In the genomic region with DNA sequence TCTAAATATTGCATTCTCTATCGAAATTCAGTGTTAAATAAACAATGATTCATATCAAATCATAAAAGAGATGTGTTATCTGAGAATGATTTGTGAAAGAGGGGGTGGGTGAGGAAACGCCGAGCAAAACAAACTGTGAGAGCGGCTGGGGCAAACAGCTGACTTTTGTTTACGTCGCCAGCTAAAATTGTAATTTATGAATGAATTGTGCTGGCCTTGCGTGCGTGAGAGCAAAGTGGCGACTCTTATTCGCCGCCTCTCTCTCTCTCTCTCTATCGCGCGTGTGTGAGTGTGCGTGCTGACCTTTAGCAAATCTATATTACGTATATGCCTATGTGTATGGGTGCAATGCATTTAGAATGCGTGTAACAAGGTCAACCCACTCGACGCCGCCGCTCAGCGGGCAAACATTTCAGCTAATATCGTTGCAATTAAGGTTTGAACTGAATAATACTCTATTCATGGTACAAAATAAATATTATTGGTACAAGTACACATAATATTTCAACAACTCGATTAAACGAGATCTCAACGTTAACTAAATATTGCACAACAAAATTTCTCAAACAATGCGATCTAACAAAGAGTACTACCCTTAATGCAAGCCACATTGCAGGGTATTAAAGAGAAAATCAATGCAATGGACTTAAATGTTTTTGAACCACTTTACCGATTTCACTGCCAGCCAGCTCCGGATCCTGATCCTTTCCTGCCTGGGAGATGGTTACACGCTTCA, we compare ENCODE assay signal across 5 fruit fly cellular contexts.
TF ChIP-seq lines count a peak whose summit lies in the region.

No protein-coding gene starts in this region.

TF ChIP-seq in whole organism, adult, 20 proteins besides CTCF, POLR2A, EP300 and RAD21 (continued from another document):
- TF ChIP-seq Mnt (GFP tag; optimal IDR thresholded peaks at IDR 0.05; lab: Kevin White, UChicago), result peak; percentile 6
- TF ChIP-seq Hr96 (GFP tag; optimal IDR thresholded peaks at IDR 0.05; lab: Kevin White, UChicago), result no peak
- peak; percentile 51 for TF ChIP-seq CG14711 (tag; optimal IDR thresholded peaks at IDR 0.05; lab: Kevin White, UChicago)
- TF ChIP-seq pad (GFP tag; optimal IDR thresholded peaks at IDR 0.05; lab: Kevin White, UChicago), result no peak
- TF ChIP-seq kay (GFP tag; lab: Kevin White, UChicago; ENCODE audit: borderline replicate concordance), result no peak

TF ChIP-seq in whole organism, embryonic, 481 proteins besides CTCF, POLR2A, EP300 and RAD21 (continued from another document and continues in another):
- TF ChIP-seq CG3163 (GFP tag; optimal IDR thresholded peaks at IDR 0.05; lab: Kevin White, UChicago) (no peak), D19A (tag; optimal IDR thresholded peaks at IDR 0.05; lab: Kevin White, UChicago) (no peak), ewg (GFP tag; optimal IDR thresholded peaks at IDR 0.05; lab: Kevin White, UChicago) (peak; percentile 11), CG6791 (GFP tag; IDR thresholded peaks at IDR 0.05; lab: Robert Waterston, UW; ENCODE audit: partially characterized antibody) (no peak), twi (tag; optimal IDR thresholded peaks at IDR 0.05; lab: Kevin White, UChicago) (no peak), CG1233 (GFP tag; optimal IDR thresholded peaks at IDR 0.05; lab: Kevin White, UChicago) (no peak), cato (GFP tag; optimal IDR thresholded peaks at IDR 0.05; lab: Kevin White, UChicago; ENCODE audit: borderline replicate concordance) (no peak), ac (GFP tag; optimal IDR thresholded peaks at IDR 0.05; lab: Kevin White, UChicago) (no peak), Xbp1 (GFP tag; optimal IDR thresholded peaks at IDR 0.05; lab: Kevin White, UChicago) (peak; percentile 14), CG8359 (GFP tag; optimal IDR thresholded peaks at IDR 0.05; lab: Kevin White, UChicago; ENCODE audit: borderline replicate concordance) (no peak), Gug (GFP tag; IDR thresholded peaks at IDR 0.05; lab: Robert Waterston, UW) (no peak), CG13123 (GFP tag; optimal IDR thresholded peaks at IDR 0.05; lab: Kevin White, UChicago) (no peak), Nf-YC (tag; optimal IDR thresholded peaks at IDR 0.05; lab: Kevin White, UChicago) (peak; percentile 8), Ssrp (tag; optimal IDR thresholded peaks at IDR 0.05; lab: Kevin White, UChicago) (peak; percentile 1), peb (GFP tag; IDR thresholded peaks at IDR 0.05; lab: Robert Waterston, UW) (no peak), CG12299 (tag; optimal IDR thresholded peaks at IDR 0.05; lab: Kevin White, UChicago) (no peak), GATAe (GFP tag; conservative IDR thresholded peaks at IDR 0.05; lab: Robert Waterston, UW) (no peak), CG9797 (GFP tag; optimal IDR thresholded peaks at IDR 0.05; lab: Kevin White, UChicago) (no peak), MESR4 (GFP tag; optimal IDR thresholded peaks at IDR 0.05; lab: Kevin White, UChicago) (no peak), CG7745 (tag; optimal IDR thresholded peaks at IDR 0.05; lab: Kevin White, UChicago) (no peak), CG9437 (GFP tag; optimal IDR thresholded peaks at IDR 0.05; lab: Kevin White, UChicago) (no peak), CG15479 (GFP tag; optimal IDR thresholded peaks at IDR 0.05; lab: Kevin White, UChicago) (peak; percentile 85), Nf-YB (GFP tag; optimal IDR thresholded peaks at IDR 0.05; lab: Kevin White, UChicago) (peak; percentile 17), Mad (GFP tag; optimal IDR thresholded peaks at IDR 0.05; lab: Kevin White, UChicago) (no peak), CkIIα-i1 (GFP tag; IDR thresholded peaks at IDR 0.05; lab: Robert Waterston, UW) (no peak), sna (GFP tag; IDR thresholded peaks at IDR 0.05; lab: Robert Waterston, UW; ENCODE audit: partially characterized antibody) (0 out of 2 replicates have a peak, but pooled peaks have one; percentile 51), Myb (GFP tag; optimal IDR thresholded peaks at IDR 0.05; lab: Kevin White, UChicago) (no peak), fru (optimal IDR thresholded peaks at IDR 0.05; lab: Kevin White, UChicago) (no peak), Bdp1 (GFP tag; optimal IDR thresholded peaks at IDR 0.05; lab: Kevin White, UChicago) (no peak)

TF ChIP-seq in whole organism, prepupa, 60 proteins besides CTCF, POLR2A, EP300 and RAD21 (continued from another document and continues in another):
- no peak for TF ChIP-seq CG1621 (tag; optimal IDR thresholded peaks at IDR 0.05; lab: Kevin White, UChicago)
- TF ChIP-seq CG9139 (GFP tag; optimal IDR thresholded peaks at IDR 0.05; lab: Kevin White, UChicago), result no peak
- TF ChIP-seq Ets21C (GFP tag; optimal IDR thresholded peaks at IDR 0.05; lab: Kevin White, UChicago), result no peak
- peak; percentile 72; the same call in 2 of the 3 replicates for TF ChIP-seq CG8119 (GFP tag; IDR thresholded peaks at IDR 0.05; lab: Robert Waterston, UW)
- TF ChIP-seq Hr39 (GFP tag; optimal IDR thresholded peaks at IDR 0.05; lab: Kevin White, UChicago), result peak; percentile 70
- peak; percentile 58 for TF ChIP-seq esn (GFP tag; optimal IDR thresholded peaks at IDR 0.05; lab: Kevin White, UChicago)
- TF ChIP-seq CG16779 (tag; optimal IDR thresholded peaks at IDR 0.05; lab: Kevin White, UChicago), result no peak
- TF ChIP-seq CG6854 (GFP tag; optimal IDR thresholded peaks at IDR 0.05; lab: Kevin White, UChicago), result no peak
- no peak for TF ChIP-seq CG6276 (GFP tag; optimal IDR thresholded peaks at IDR 0.05; lab: Kevin White, UChicago)
- TF ChIP-seq CG31627 (GFP tag; optimal IDR thresholded peaks at IDR 0.05; lab: Kevin White, UChicago), result peak; percentile 62
- peak; percentile 71 for TF ChIP-seq Hr4 (GFP tag; optimal IDR thresholded peaks at IDR 0.05; lab: Kevin White, UChicago)
- TF ChIP-seq net (GFP tag; optimal IDR thresholded peaks at IDR 0.05; lab: Kevin White, UChicago), result peak; percentile 63
- no peak for TF ChIP-seq pdm3 (GFP tag; optimal IDR thresholded peaks at IDR 0.05; lab: Kevin White, UChicago)
- no peak for TF ChIP-seq dsx (GFP tag; optimal IDR thresholded peaks at IDR 0.05; lab: Kevin White, UChicago; ENCODE audit: poor library complexity, severe bottlenecking)
- peak; percentile 80; the same call in 1 of the 2 replicates for TF ChIP-seq CG11294 (GFP tag; IDR thresholded peaks at IDR 0.05; lab: Robert Waterston, UW)
- TF ChIP-seq CG7368 (GFP tag; optimal IDR thresholded peaks at IDR 0.05; lab: Kevin White, UChicago), result no peak
- TF ChIP-seq eg (GFP tag; IDR thresholded peaks at IDR 0.05; lab: Robert Waterston, UW), result peak; percentile 82
- TF ChIP-seq lz (GFP tag; optimal IDR thresholded peaks at IDR 0.05; lab: Kevin White, UChicago), result peak; percentile 28
- TF ChIP-seq spab (GFP tag; optimal IDR thresholded peaks at IDR 0.05; lab: Kevin White, UChicago), result no peak
- peak; percentile 66 for TF ChIP-seq CG32006 (GFP tag; optimal IDR thresholded peaks at IDR 0.05; lab: Kevin White, UChicago)
- TF ChIP-seq Smox (GFP tag; optimal IDR thresholded peaks at IDR 0.05; lab: Kevin White, UChicago), result no peak
- no peak for TF ChIP-seq CG10669 (GFP tag; optimal IDR thresholded peaks at IDR 0.05; lab: Kevin White, UChicago)
- no peak for TF ChIP-seq CG3032 (tag; optimal IDR thresholded peaks at IDR 0.05; lab: Kevin White, UChicago)
- no peak for TF ChIP-seq CG6808 (GFP tag; optimal IDR thresholded peaks at IDR 0.05; lab: Kevin White, UChicago)
- TF ChIP-seq salr (GFP tag; optimal IDR thresholded peaks at IDR 0.05; lab: Kevin White, UChicago), result no peak
- peak; percentile 18 for TF ChIP-seq CG6792 (GFP tag; optimal IDR thresholded peaks at IDR 0.05; lab: Kevin White, UChicago)
- no peak for TF ChIP-seq fd59A (GFP tag; optimal IDR thresholded peaks at IDR 0.05; lab: Kevin White, UChicago)
- TF ChIP-seq CG8319 (GFP tag; optimal IDR thresholded peaks at IDR 0.05; lab: Kevin White, UChicago), result no peak
- no peak for TF ChIP-seq Eip93F (GFP tag; optimal IDR thresholded peaks at IDR 0.05; lab: Kevin White, UChicago)
- peak; percentile 35 for TF ChIP-seq cyc (GFP tag; optimal IDR thresholded peaks at IDR 0.05; lab: Kevin White, UChicago)
- TF ChIP-seq dac (GFP tag; optimal IDR thresholded peaks at IDR 0.05; lab: Kevin White, UChicago), result no peak

TF ChIP-seq in whole organism, pupa, 21 proteins besides CTCF, POLR2A, EP300 and RAD21 (continued from another document):
- TF ChIP-seq CG12605 (GFP tag; IDR thresholded peaks at IDR 0.05; lab: Robert Waterston, UW), result peak; percentile 40
- no peak for TF ChIP-seq rn (GFP tag; IDR thresholded peaks at IDR 0.05; lab: Robert Waterston, UW)
- no peak for TF ChIP-seq CG15710 (tag; optimal IDR thresholded peaks at IDR 0.05; lab: Kevin White, UChicago)
TF ChIP-seq in whole organism, pupa: peak in this region for 9.

TF ChIP-seq in whole organism, wandering third instar larva, 38 proteins besides CTCF, POLR2A, EP300 and RAD21 (continued from another document):
- no peak for TF ChIP-seq sv (GFP tag; optimal IDR thresholded peaks at IDR 0.05; lab: Kevin White, UChicago)
- peak; percentile 13 for TF ChIP-seq HLH106 (tag; optimal IDR thresholded peaks at IDR 0.05; lab: Kevin White, UChicago)
